Fruit fly (Drosophila melanogaster) S2 (cell line): ENCODE measurements around the gene drn.

Experiments used
- CG8478 ChIP-seq: fragments of >200 bp; optimal IDR thresholded peaks from 2 replicates; lab custom pipeline; 2018
- CTCF ChIP-seq, 2 experiments: fragments of >200 bp; optimal IDR thresholded peaks; 2 replicates each; lab custom pipeline; 2018

DNA sequence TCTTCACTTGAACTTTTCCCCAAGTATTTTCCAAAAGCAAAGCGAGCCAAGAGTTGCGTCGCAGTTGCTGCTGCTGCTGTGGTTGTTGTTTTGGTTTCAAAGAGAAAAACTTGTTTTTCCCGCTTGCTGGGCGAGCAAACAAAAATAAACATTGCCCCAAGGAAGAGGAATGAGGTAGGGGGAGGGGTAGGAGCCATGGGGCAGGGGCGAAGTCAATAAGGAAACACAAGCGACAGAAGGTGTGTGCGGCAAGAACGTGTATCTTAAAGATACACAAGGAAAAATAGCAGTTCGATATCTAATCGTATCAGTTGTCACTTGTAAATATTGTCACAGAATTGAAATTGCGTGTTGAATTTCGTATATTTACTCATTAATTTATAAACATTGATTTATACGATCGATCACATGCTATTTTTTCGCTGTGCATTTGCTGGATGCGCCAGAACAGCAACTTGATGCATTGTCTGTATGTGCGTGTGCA, 53.6 kb downstream of the drn start:
- no peak for TF ChIP-seq CG8478
- no peak for TF ChIP-seq CTCF (optimal IDR thresholded peaks at IDR 0.05; lab: Kevin White, UChicago)
